Fruit fly (Drosophila melanogaster): Measurements from ENCODE around the gene CG3061.

The CG3061 gene

dm6 chr3R:14060399-14060798 is 28.2 kb downstream of the CG3061 start:
- TF ChIP-seq kay (GFP tag; ENCODE audit: borderline replicate concordance) (no peak), CG5204 (GFP tag; optimal IDR thresholded peaks at IDR 0.05) (no peak), ovo (GFP tag; optimal IDR thresholded peaks at IDR 0.05) (no peak), CG7101 (tag; optimal IDR thresholded peaks at IDR 0.05) (no peak), tj (GFP tag; optimal IDR thresholded peaks at IDR 0.05) (no peak), Mnt (GFP tag; optimal IDR thresholded peaks at IDR 0.05) (no peak), CG12768 (GFP tag; optimal IDR thresholded peaks at IDR 0.05) (no peak), Crg-1 (GFP tag; optimal IDR thresholded peaks at IDR 0.05) (no peak), CG33017 (tag; optimal IDR thresholded peaks at IDR 0.05) (no peak), CG11617 (GFP tag; optimal IDR thresholded peaks at IDR 0.05) (no peak), bab1 (GFP tag; optimal IDR thresholded peaks at IDR 0.05) (no peak), pad (GFP tag; optimal IDR thresholded peaks at IDR 0.05) (no peak), Clk (GFP tag; optimal IDR thresholded peaks at IDR 0.05) (no peak), CG14711 (tag; optimal IDR thresholded peaks at IDR 0.05) (no peak), toe (GFP tag; optimal IDR thresholded peaks at IDR 0.05) (no peak), cic (GFP tag; optimal IDR thresholded peaks at IDR 0.05) (no peak), CG7045 (GFP tag; optimal IDR thresholded peaks at IDR 0.05) (no peak), CG1620 (GFP tag; optimal IDR thresholded peaks at IDR 0.05) (no peak)

- TF ChIP-seq cnc (optimal IDR thresholded peaks at IDR 0.05): peak in 1 of 2 experiments; percentile 42
- TF ChIP-seq kay (GFP tag; ENCODE audit: borderline replicate concordance): no peak
These were observed 29.1 kb downstream of the CG3061 start for dm6 chr3R:14061049-14061987.

- TF ChIP-seq CG7101 (tag; optimal IDR thresholded peaks at IDR 0.05): peak; percentile 34
- no peak for TF ChIP-seq cnc (optimal IDR thresholded peaks at IDR 0.05)
- peak; percentile 75 for TF ChIP-seq CG7045 (GFP tag; optimal IDR thresholded peaks at IDR 0.05)
- TF ChIP-seq toe (GFP tag; optimal IDR thresholded peaks at IDR 0.05): no peak
- no peak for TF ChIP-seq CG5204 (GFP tag; optimal IDR thresholded peaks at IDR 0.05)
- TF ChIP-seq CG33017 (tag; optimal IDR thresholded peaks at IDR 0.05): peak; percentile 44
- TF ChIP-seq Hr96 (GFP tag; optimal IDR thresholded peaks at IDR 0.05): no peak
- TF ChIP-seq Clk (GFP tag; optimal IDR thresholded peaks at IDR 0.05): peak; percentile 29
- TF ChIP-seq pad (GFP tag; optimal IDR thresholded peaks at IDR 0.05): peak; percentile 57
- peak; percentile 29 for TF ChIP-seq tj (GFP tag; optimal IDR thresholded peaks at IDR 0.05)
- TF ChIP-seq CG11617 (GFP tag; optimal IDR thresholded peaks at IDR 0.05): peak; percentile 25
- peak; percentile 32 for TF ChIP-seq CG14711 (tag; optimal IDR thresholded peaks at IDR 0.05)
- TF ChIP-seq bab1 (GFP tag; optimal IDR thresholded peaks at IDR 0.05): no peak
- no peak for TF ChIP-seq CG1620 (GFP tag; optimal IDR thresholded peaks at IDR 0.05)
- TF ChIP-seq CG12768 (GFP tag; optimal IDR thresholded peaks at IDR 0.05): peak; percentile 86
- no peak for TF ChIP-seq Crg-1 (GFP tag; optimal IDR thresholded peaks at IDR 0.05)
- peak; percentile 81 for TF ChIP-seq kay (GFP tag; ENCODE audit: borderline replicate concordance)
- peak; percentile 17 for TF ChIP-seq Mnt (GFP tag; optimal IDR thresholded peaks at IDR 0.05)
- TF ChIP-seq cic (GFP tag; optimal IDR thresholded peaks at IDR 0.05): peak; percentile 73
- no peak for TF ChIP-seq ovo (GFP tag; optimal IDR thresholded peaks at IDR 0.05)
These were observed 30.1 kb downstream of the CG3061 start for dm6 chr3R:14061988-14062868.

dm6 chr3R:14062869-14063543 is 30.8 kb downstream of the CG3061 start:
- TF ChIP-seq cic (GFP tag; optimal IDR thresholded peaks at IDR 0.05): peak; percentile 21
- TF ChIP-seq CG33017 (tag; optimal IDR thresholded peaks at IDR 0.05): no peak

- no peak for TF ChIP-seq CG5204 (GFP tag; optimal IDR thresholded peaks at IDR 0.05)
- no peak for TF ChIP-seq CG7101 (tag; optimal IDR thresholded peaks at IDR 0.05)
- no peak for TF ChIP-seq cnc (optimal IDR thresholded peaks at IDR 0.05)
- TF ChIP-seq cic (GFP tag; optimal IDR thresholded peaks at IDR 0.05): peak; percentile 12
- TF ChIP-seq pad (GFP tag; optimal IDR thresholded peaks at IDR 0.05): peak; percentile 35
- no peak for TF ChIP-seq Mnt (GFP tag; optimal IDR thresholded peaks at IDR 0.05)
- TF ChIP-seq Clk (GFP tag; optimal IDR thresholded peaks at IDR 0.05): no peak
- peak; percentile 4 for TF ChIP-seq CG12768 (GFP tag; optimal IDR thresholded peaks at IDR 0.05)
- TF ChIP-seq Crg-1 (GFP tag; optimal IDR thresholded peaks at IDR 0.05): no peak
These were observed 32.2 kb downstream of the CG3061 start for dm6 chr3R:14064158-14064969.

Data from whole organism, adult.